Worm (Caenorhabditis elegans) whole organism, late embryonic: ENCODE results near the gene crn-3.

ENCODE experiments used
- C38D4.7 ChIP-seq: fragments of 200-800 bp; sonication (Bioruptor generic); optimal IDR thresholded peaks from 2 replicates; lab custom pipeline; 2018; ENCODE audit warnings: mild to moderate bottlenecking, missing genetic modification characterization, moderate library complexity, missing compliant biosample characterization
- F13H6.1 ChIP-seq: sonication (generic microtip); optimal IDR thresholded peaks from 2 replicates; lab custom pipeline; 2016; ENCODE audit warnings: missing genetic modification characterization, missing compliant biosample characterization
- K09A11.1 ChIP-seq: sonication (generic microtip); optimal IDR thresholded peaks from 2 replicates; lab custom pipeline; 2017; ENCODE audit warnings: antibody characterized with exemption, mild to moderate bottlenecking, missing genetic modification characterization, missing compliant biosample characterization; ENCODE audit not compliant: insufficient read depth
- ahr-1 ChIP-seq: sonication (generic microtip); optimal IDR thresholded peaks from 2 replicates; lab custom pipeline; 2016; ENCODE audit warnings: missing genetic modification characterization, missing compliant biosample characterization
- ceh-14 ChIP-seq: sonication (generic microtip); optimal IDR thresholded peaks from 2 replicates; lab custom pipeline; 2016; ENCODE audit warnings: missing genotype, missing genetic modification characterization, missing compliant biosample characterization
- ceh-19 ChIP-seq: fragments of 200-800 bp; sonication (Bioruptor generic); optimal IDR thresholded peaks from 2 replicates; lab custom pipeline; 2018; ENCODE audit warnings: mild to moderate bottlenecking, missing genetic modification characterization, missing compliant biosample characterization
- ceh-2 ChIP-seq: sonication (generic microtip); optimal IDR thresholded peaks from 2 replicates; lab custom pipeline; 2016; ENCODE audit warnings: missing genotype, missing genetic modification characterization, missing compliant biosample characterization
- ceh-22 ChIP-seq: sonication (generic microtip); optimal IDR thresholded peaks from 2 replicates; lab custom pipeline; 2017; ENCODE audit warnings: missing biosample characterization, missing genetic modification characterization
- ceh-24 ChIP-seq: sonication (generic microtip); optimal IDR thresholded peaks from 2 replicates; lab custom pipeline; 2016; ENCODE audit warnings: mild to moderate bottlenecking, missing genetic modification characterization, missing compliant biosample characterization
- ceh-31 ChIP-seq: sonication (generic microtip); optimal IDR thresholded peaks from 2 replicates; lab custom pipeline; 2016; ENCODE audit warnings: missing genetic modification characterization, missing compliant biosample characterization
- ceh-34 ChIP-seq: sonication (generic microtip); optimal IDR thresholded peaks from 2 replicates; lab custom pipeline; 2016; ENCODE audit warnings: mild to moderate bottlenecking, missing genetic modification characterization, missing compliant biosample characterization
- ceh-9 ChIP-seq: sonication (generic microtip); optimal IDR thresholded peaks from 2 replicates; lab custom pipeline; 2016; ENCODE audit warnings: mild to moderate bottlenecking, missing genetic modification characterization, inconsistent platforms, missing compliant biosample characterization
- ets-4 ChIP-seq: sonication (generic microtip); optimal IDR thresholded peaks from 2 replicates; lab custom pipeline; 2016; ENCODE audit warnings: missing genetic modification characterization, missing compliant biosample characterization
- fax-1 ChIP-seq: sonication (generic microtip); optimal IDR thresholded peaks from 2 replicates; lab custom pipeline; 2016; ENCODE audit warnings: missing genotype, missing genetic modification characterization, missing compliant biosample characterization
- gmeb-2 ChIP-seq: sonication (generic microtip); optimal IDR thresholded peaks from 2 replicates; lab custom pipeline; 2016; ENCODE audit warnings: missing genetic modification characterization, inconsistent platforms, missing compliant biosample characterization
- hlh-13 ChIP-seq: fragments of 200-800 bp; sonication (Bioruptor generic); optimal IDR thresholded peaks from 2 replicates; lab custom pipeline; 2018; ENCODE audit warnings: mild to moderate bottlenecking, missing genetic modification characterization, missing compliant biosample characterization
- hlh-15 ChIP-seq: sonication (generic microtip); optimal IDR thresholded peaks from 2 replicates; lab custom pipeline; 2016; ENCODE audit warnings: missing genetic modification characterization, missing compliant biosample characterization
- hlh-30 ChIP-seq: sonication (generic microtip); optimal IDR thresholded peaks from 2 replicates; lab custom pipeline; 2017; ENCODE audit warnings: antibody characterized with exemption, missing genetic modification characterization, missing compliant biosample characterization; ENCODE audit not compliant: insufficient read depth
- hlh-6 ChIP-seq: sonication (generic microtip); optimal IDR thresholded peaks from 2 replicates; lab custom pipeline; 2016; ENCODE audit warnings: missing genotype, missing genetic modification characterization, missing compliant biosample characterization
- hlh-8 ChIP-seq: sonication (generic microtip); optimal IDR thresholded peaks from 2 replicates; lab custom pipeline; 2016; ENCODE audit warnings: missing genotype, missing genetic modification characterization, missing compliant biosample characterization
- lin-11 ChIP-seq: fragments of 200-800 bp; sonication (Bioruptor generic); optimal IDR thresholded peaks from 2 replicates; lab custom pipeline; 2018; ENCODE audit warnings: mild to moderate bottlenecking, missing genetic modification characterization, missing compliant biosample characterization
- mec-3 ChIP-seq: sonication (generic microtip); optimal IDR thresholded peaks from 2 replicates; lab custom pipeline; 2016; ENCODE audit warnings: borderline replicate concordance, missing genetic modification characterization, missing compliant biosample characterization
- nfya-1 ChIP-seq: sonication (generic microtip); optimal IDR thresholded peaks from 2 replicates; lab custom pipeline; 2017; ENCODE audit warnings: missing genetic modification characterization, mild to moderate bottlenecking, missing compliant biosample characterization, antibody characterized with exemption, moderate library complexity
- nhr-232 ChIP-seq: sonication (generic microtip); optimal IDR thresholded peaks from 2 replicates; lab custom pipeline; 2016; ENCODE audit warnings: missing genetic modification characterization, missing compliant biosample characterization
- odd-2 ChIP-seq: sonication (generic microtip); optimal IDR thresholded peaks from 2 replicates; lab custom pipeline; 2017; ENCODE audit warnings: antibody characterized with exemption, mild to moderate bottlenecking, missing genetic modification characterization, missing compliant biosample characterization
- pag-3 ChIP-seq: sonication (generic microtip); optimal IDR thresholded peaks from 2 replicates; lab custom pipeline; 2016; ENCODE audit warnings: missing compliant biosample characterization, missing genetic modification characterization, borderline replicate concordance
- pat-9 ChIP-seq: fragments of 200-800 bp; sonication (Bioruptor generic); optimal IDR thresholded peaks from 2 replicates; lab custom pipeline; 2018; ENCODE audit warnings: mild to moderate bottlenecking, missing genetic modification characterization, moderate library complexity, missing compliant biosample characterization
- pax-1 ChIP-seq: fragments of 150-350 bp; optimal IDR thresholded peaks from 2 replicates; lab custom pipeline; 2014; ENCODE audit warnings: missing biosample characterization, missing genetic modification characterization
- pha-2 ChIP-seq: sonication (generic microtip); optimal IDR thresholded peaks from 2 replicates; lab custom pipeline; 2017; ENCODE audit warnings: mild to moderate bottlenecking, missing genetic modification characterization, missing compliant biosample characterization
- pqm-1 ChIP-seq: sonication (generic microtip); optimal IDR thresholded peaks from 2 replicates; lab custom pipeline; 2016; ENCODE audit warnings: missing genetic modification characterization, missing compliant biosample characterization
- ref-2 ChIP-seq: sonication (generic microtip); optimal IDR thresholded peaks from 2 replicates; lab custom pipeline; 2016; ENCODE audit warnings: missing genetic modification characterization, missing compliant biosample characterization
- syd-9 ChIP-seq: sonication (generic microtip); optimal IDR thresholded peaks from 2 replicates; lab custom pipeline; 2016; ENCODE audit warnings: mild to moderate bottlenecking, missing genetic modification characterization, moderate library complexity, missing compliant biosample characterization
- tbx-2 ChIP-seq: sonication (generic microtip); optimal IDR thresholded peaks from 2 replicates; lab custom pipeline; 2016; ENCODE audit warnings: missing genetic modification characterization, missing compliant biosample characterization
- ttx-3 ChIP-seq: sonication (generic microtip); optimal IDR thresholded peaks from 2 replicates; lab custom pipeline; 2016; ENCODE audit warnings: missing genetic modification reagents, missing genetic modification characterization, missing compliant biosample characterization
- unc-3 ChIP-seq, 2 experiments: fragments of 200-800 bp in 1 of 2; sonication (Bioruptor generic) in 1 of 2; sonication (generic microtip) in 1 of 2; conservative IDR thresholded peaks in 1 of 2; optimal IDR thresholded peaks in 1 of 2; 2 replicates each; pipeline versions ENCODE4 v1.3.6 to Lab custom; 2016 to 2022; ENCODE audit warnings: missing compliant biosample characterization in 2 of 2, missing genetic modification characterization in 2 of 2, missing genetic modification reagents in 1 of 2

crn-3 gene

DNA sequence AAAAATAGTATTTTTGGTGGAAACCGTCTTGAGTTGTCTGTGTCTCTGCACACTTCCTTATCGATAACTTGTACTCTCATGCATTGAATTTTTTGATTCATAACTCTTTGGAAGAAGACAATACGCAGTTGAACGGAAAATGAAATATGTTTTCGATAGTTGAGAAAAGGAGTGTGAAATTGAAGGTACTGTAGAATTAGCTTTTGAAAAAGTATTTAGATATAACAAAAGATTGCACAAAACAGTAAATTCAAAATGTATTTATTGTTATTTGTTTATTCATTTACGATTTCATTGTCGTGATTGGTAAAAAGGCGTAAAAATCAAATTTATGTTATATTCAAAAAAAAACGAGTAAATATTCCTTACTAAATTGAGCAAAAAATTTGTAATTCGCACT, 8.6 kb downstream of the crn-3 start, which contains the start of gene C14A4.7:
TSS of gene C14A4.7 (minus strand) at position 101 of the 400 bp plus-strand sequence.
- no peak for TF ChIP-seq gmeb-2 (tag; lab: Kevin White, UChicago)
- TF ChIP-seq pha-2 (tag; lab: Kevin White, UChicago) = no peak
- no peak for TF ChIP-seq fax-1 (tag; lab: Kevin White, UChicago)
- no peak for TF ChIP-seq nfya-1
- no peak for TF ChIP-seq F13H6.1
- TF ChIP-seq hlh-30 (tag; lab: Kevin White, UChicago) = no peak
- TF ChIP-seq pat-9 (tag; lab: Kevin White, UChicago) = no peak
- TF ChIP-seq syd-9 = no peak
- TF ChIP-seq ceh-2 (tag; lab: Kevin White, UChicago) = no peak
- no peak for TF ChIP-seq pqm-1 (tag; lab: Kevin White, UChicago)

DNA sequence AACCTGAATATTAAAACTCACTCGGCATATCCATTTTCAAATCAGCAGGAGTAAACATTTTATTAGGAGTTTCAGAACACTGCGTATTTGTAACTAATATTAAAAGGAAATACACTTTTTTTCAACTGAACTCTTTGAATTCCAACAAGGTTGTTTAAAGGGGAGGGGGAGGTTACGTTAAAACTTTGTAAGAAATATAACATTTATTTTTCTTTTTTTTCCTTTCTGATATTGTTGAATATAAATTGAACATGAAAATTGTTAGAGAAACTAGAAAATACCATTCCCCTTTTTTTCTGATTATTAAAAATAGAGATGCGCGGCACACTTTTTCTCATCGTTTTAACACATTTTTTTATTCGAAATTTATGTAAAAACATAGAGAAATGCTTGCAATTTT, 10.2 kb downstream of the crn-3 start, which contains the start of gene C14A4.8:
TSS of gene C14A4.8 (minus strand) at position 101 of the 400 bp plus-strand sequence.
- TF ChIP-seq ceh-31 (tag; lab: Kevin White, UChicago) (no peak), ref-2 (tag; lab: Kevin White, UChicago) (no peak), ceh-34 (tag; lab: Kevin White, UChicago) (no peak), gmeb-2 (tag; lab: Kevin White, UChicago) (no peak), lin-11 (tag; lab: Kevin White, UChicago) (no peak), nfya-1 (no peak), pha-2 (tag; lab: Kevin White, UChicago) (no peak), ahr-1 (no peak), ttx-3 (no peak), ets-4 (tag; lab: Kevin White, UChicago) (no peak), nhr-232 (tag; lab: Kevin White, UChicago) (no peak), C38D4.7 (GFP tag; lab: Kevin White, UChicago) (no peak), ceh-19 (GFP tag; lab: Kevin White, UChicago) (no peak), unc-3 (GFP tag; conservative IDR thresholded peaks at IDR 0.05; lab: Robert Waterston, UW) (no peak), unc-3 (tag; optimal IDR thresholded peaks at IDR 0.05; lab: Kevin White, UChicago) (no peak), pax-1 (tag; lab: Kevin White, UChicago) (no peak)

DNA sequence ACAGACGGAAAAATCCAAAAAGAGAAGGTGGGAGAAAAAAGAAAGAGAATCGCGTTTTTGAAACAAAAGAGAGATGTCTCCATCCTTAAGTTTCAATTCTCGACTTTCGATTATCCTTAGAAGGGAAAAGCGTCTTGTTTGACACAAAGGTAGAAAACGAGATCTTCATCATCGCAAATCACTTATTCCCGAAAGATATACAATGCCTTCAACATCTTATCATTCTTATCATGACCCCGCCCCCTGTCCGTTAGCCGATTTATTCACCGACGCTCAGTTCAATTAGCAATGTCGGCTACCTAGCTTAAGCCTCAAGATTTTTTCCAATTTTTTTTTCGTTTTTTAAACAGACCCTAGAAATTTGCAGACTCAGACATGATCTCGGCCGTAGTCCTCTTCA, 11.1 kb downstream of the crn-3 start, which contains the start of gene C14A4.9:
TSS of gene C14A4.9 (plus strand) at position 368 of the 400 bp plus-strand sequence.
- no peak for TF ChIP-seq tbx-2 (tag; lab: Kevin White, UChicago)
- no peak for TF ChIP-seq ref-2 (tag; lab: Kevin White, UChicago)
- no peak for TF ChIP-seq odd-2 (tag; lab: Kevin White, UChicago)
- TF ChIP-seq ceh-2 (tag; lab: Kevin White, UChicago) = no peak
- no peak for TF ChIP-seq ets-4 (tag; lab: Kevin White, UChicago)
- TF ChIP-seq F13H6.1 = no peak
- no peak for TF ChIP-seq ttx-3
- no peak for TF ChIP-seq nfya-1
- TF ChIP-seq hlh-15 = no peak
- no peak for TF ChIP-seq hlh-13 (GFP tag; lab: Kevin White, UChicago)
- TF ChIP-seq mec-3 = no peak
- no peak for TF ChIP-seq ceh-22
- TF ChIP-seq hlh-8 (tag; lab: Kevin White, UChicago) = no peak
- TF ChIP-seq hlh-6 (tag; lab: Kevin White, UChicago) = no peak
- TF ChIP-seq pag-3 (tag; lab: Kevin White, UChicago) = no peak
- TF ChIP-seq, all 69 proteins: peak for 0

DNA sequence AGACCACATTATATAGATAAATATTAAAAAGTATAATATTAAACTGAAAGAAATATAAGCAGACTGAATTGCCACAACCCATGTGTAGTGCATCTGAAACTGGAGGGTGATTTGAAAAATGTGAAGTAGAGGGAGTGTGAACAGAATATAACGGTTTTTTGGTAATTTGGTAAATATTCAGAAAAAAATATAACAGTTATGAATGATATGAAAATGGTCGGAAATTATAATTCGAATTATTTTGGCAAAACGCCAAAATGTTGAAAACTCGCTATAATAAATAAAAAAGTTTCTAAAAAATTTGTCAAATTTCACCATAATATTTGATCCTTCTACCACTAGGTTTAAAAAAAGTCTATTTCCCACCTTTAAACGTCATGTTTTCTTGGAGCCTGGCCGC, 14.3 kb downstream of the crn-3 start, which contains the start of gene srv-2:
TSS of gene srv-2 (minus strand) at position 101 of the 400 bp plus-strand sequence.
- no peak for TF ChIP-seq mec-3
- no peak for TF ChIP-seq ceh-24 (tag; lab: Kevin White, UChicago)
- TF ChIP-seq nfya-1 = no peak
- TF ChIP-seq K09A11.1 (tag; lab: Kevin White, UChicago) = no peak

DNA sequence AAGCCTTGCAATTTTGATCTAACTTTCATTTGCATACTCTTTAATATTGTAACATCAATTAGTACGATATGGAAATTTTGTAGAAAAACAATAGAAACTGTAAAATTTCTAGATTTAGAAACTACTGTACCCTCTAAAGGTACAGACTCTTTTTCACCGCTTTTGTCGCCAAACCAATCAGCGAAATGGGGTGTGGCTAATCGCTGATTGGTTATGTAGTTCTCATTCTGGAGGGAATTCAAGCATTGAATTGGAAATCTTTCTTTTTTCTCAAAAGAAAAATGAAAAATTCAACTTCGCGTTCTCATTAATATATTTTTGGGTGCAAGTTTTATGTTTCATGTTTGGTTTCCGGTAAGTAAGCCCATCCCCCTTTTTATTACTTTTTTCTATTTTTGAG, 15.7 kb downstream of the crn-3 start:
- no peak for TF ChIP-seq tbx-2 (tag; lab: Kevin White, UChicago)
- no peak for TF ChIP-seq ceh-9
- no peak for TF ChIP-seq mec-3
- peak; percentile 63 for TF ChIP-seq nfya-1
- TF ChIP-seq pax-1 (tag; lab: Kevin White, UChicago) = no peak
- no peak for TF ChIP-seq ceh-14
